Worm (Caenorhabditis elegans): Measurements from ENCODE around the gene Y49E10.18.

The Y49E10.18 gene

DNA sequence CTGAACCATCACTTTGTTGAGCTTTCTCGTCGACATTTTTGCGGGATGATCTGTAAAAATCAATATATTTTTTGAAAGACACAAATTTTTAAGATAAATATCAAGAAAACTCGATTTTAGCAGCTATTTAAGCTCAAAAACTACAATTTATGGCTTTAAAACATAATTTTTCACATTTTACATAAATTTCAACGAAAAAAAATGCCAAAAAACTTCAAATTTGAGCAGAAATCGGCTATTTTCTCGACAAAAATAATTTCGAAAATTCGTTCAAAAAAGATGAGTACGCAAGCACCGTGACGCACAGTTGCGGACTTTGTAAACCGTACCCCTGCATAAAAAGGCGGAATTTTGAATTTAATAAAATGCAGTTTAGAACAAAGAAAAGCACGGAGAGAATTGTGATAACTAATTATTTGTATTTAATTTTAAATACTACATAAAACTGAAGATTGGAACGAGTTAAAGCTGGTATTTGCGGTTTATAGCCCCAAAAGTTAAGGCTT lies 16.3 kb downstream of the Y49E10.18 start, which contains the start of gene snr-6:
Gene snr-6, minus strand, starts transcription at position 51 of the 506 bp plus-strand sequence.
- TF ChIP-seq F13H6.1 (tag; optimal IDR thresholded peaks at IDR 0.05) (peak; percentile 38), lin-11 (tag; optimal IDR thresholded peaks at IDR 0.05) (peak; percentile 25), nhr-11 (tag; optimal IDR thresholded peaks at IDR 0.05) (no peak), aly-2 (tag; optimal IDR thresholded peaks at IDR 0.05) (no peak), mdl-1 (tag; optimal IDR thresholded peaks at IDR 0.05) (no peak), sma-3 (GFP tag; optimal IDR thresholded peaks at IDR 0.05) (peak; percentile 49), ZK546.5 (tag; optimal IDR thresholded peaks at IDR 0.05) (no peak), lin-39 (tag; optimal IDR thresholded peaks at IDR 0.05) (no peak), unc-55 (GFP tag; optimal IDR thresholded peaks at IDR 0.05) (peak; percentile 93), mbf-1 (tag; optimal IDR thresholded peaks at IDR 0.05) (no peak), unc-62 (GFP tag; optimal IDR thresholded peaks at IDR 0.05) (no peak), ama-1 (optimal IDR thresholded peaks at IDR 0.05) (no peak), R02D3.7 (tag; optimal IDR thresholded peaks at IDR 0.05) (no peak), nhr-12 (tag; optimal IDR thresholded peaks at IDR 0.05) (no peak), fos-1 (tag; optimal IDR thresholded peaks at IDR 0.05) (peak; percentile 14), crh-2 (tag; optimal IDR thresholded peaks at IDR 0.05) (peak; percentile 49), mab-5 (tag; optimal IDR thresholded peaks at IDR 0.05) (peak; percentile 42), egl-27 (tag; optimal IDR thresholded peaks at IDR 0.05) (no peak), elt-1 (tag; optimal IDR thresholded peaks at IDR 0.05) (no peak), sma-9 (GFP tag; optimal IDR thresholded peaks at IDR 0.05) (peak; percentile 53), sma-9 (tag; optimal IDR thresholded peaks at IDR 0.05) (no peak), alr-1 (tag; optimal IDR thresholded peaks at IDR 0.05) (no peak), ztf-1 (GFP tag; conservative IDR thresholded peaks at IDR 0.05) (no peak), ceh-16 (tag; optimal IDR thresholded peaks at IDR 0.05) (no peak), nhr-77 (tag; optimal IDR thresholded peaks at IDR 0.05) (no peak), nhr-6 (tag; optimal IDR thresholded peaks at IDR 0.05) (peak; percentile 1), skn-1 (tag; optimal IDR thresholded peaks at IDR 0.05) (no peak), sem-4 (tag; optimal IDR thresholded peaks at IDR 0.05) (peak; percentile 64), nhr-10 (tag; optimal IDR thresholded peaks at IDR 0.05) (no peak), nhr-237 (tag; optimal IDR thresholded peaks at IDR 0.05) (no peak), ceh-82 (tag; optimal IDR thresholded peaks at IDR 0.05) (no peak), dmd-4 (tag; optimal IDR thresholded peaks at IDR 0.05) (no peak), nhr-129 (tag; optimal IDR thresholded peaks at IDR 0.05) (peak; percentile 79), lin-13 (GFP tag; optimal IDR thresholded peaks at IDR 0.05) (peak; percentile 79), lsy-2 (tag; optimal IDR thresholded peaks at IDR 0.05) (peak; percentile 95 to 99), elt-3 (tag; optimal IDR thresholded peaks at IDR 0.05) (no peak), nhr-25 (tag; optimal IDR thresholded peaks at IDR 0.05) (peak; percentile 22), nhr-21 (tag; optimal IDR thresholded peaks at IDR 0.05) (peak; percentile 27), unc-39 (tag; optimal IDR thresholded peaks at IDR 0.05) (no peak), zag-1 (tag; optimal IDR thresholded peaks at IDR 0.05) (peak; percentile 11), ztf-11 (tag; optimal IDR thresholded peaks at IDR 0.05) (no peak), C34F6.9 (tag; optimal IDR thresholded peaks at IDR 0.05) (peak; percentile 85), Y55F3AM.14 (GFP tag; optimal IDR thresholded peaks at IDR 0.05) (no peak), blmp-1 (tag; optimal IDR thresholded peaks at IDR 0.05; ENCODE audit: insufficient read depth) (peak; percentile 20), gmeb-1 (tag; optimal IDR thresholded peaks at IDR 0.05) (peak; percentile 96), nhr-23 (tag; optimal IDR thresholded peaks at IDR 0.05) (no peak), ztf-4 (tag; optimal IDR thresholded peaks at IDR 0.05) (no peak), snpc-4 (tag; optimal IDR thresholded peaks at IDR 0.05) (peak; percentile 29), peb-1 (tag; optimal IDR thresholded peaks at IDR 0.05) (no peak)

Measured in whole organism, L2 larva.